Fruit fly (Drosophila melanogaster) whole organism, embryonic: ENCODE measurements around the gene Hexo2.

Experiments
- Asciz ChIP-seq: fragments of 200-800 bp; sonication (Bioruptor generic); optimal IDR thresholded peaks from 2 replicates; lab custom pipeline; 2017; ENCODE audit warnings: missing biosample characterization, mild to moderate bottlenecking, missing genetic modification characterization, missing genetic modification reagents
- Bgb ChIP-seq: fragments of 200-800 bp; sonication (Bioruptor generic); IDR thresholded peaks from 2 replicates; pipeline ENCODE4 v1.3.6; 2022; ENCODE audit warnings: missing biosample characterization, missing genetic modification characterization; ENCODE audit not compliant: partially characterized antibody
- BtbVII ChIP-seq: fragments of 200-800 bp; sonication (Bioruptor generic); optimal IDR thresholded peaks from 3 replicates; lab custom pipeline; 2017; ENCODE audit warnings: missing biosample characterization, mild to moderate bottlenecking, missing genetic modification characterization
- CG10321 ChIP-seq: fragments of 200-800 bp; sonication (Bioruptor generic); IDR thresholded peaks from 2 replicates; pipeline ENCODE4 v1.3.6; 2022; ENCODE audit warnings: missing biosample characterization, missing genetic modification characterization
- CG10565 ChIP-seq: fragments of 200-800 bp; sonication (Bioruptor generic); optimal IDR thresholded peaks from 3 replicates; lab custom pipeline; 2016; ENCODE audit warnings: missing biosample characterization, mild to moderate bottlenecking, missing genetic modification characterization
- CG11723 ChIP-seq: fragments of 200-800 bp; sonication (Bioruptor generic); optimal IDR thresholded peaks from 2 replicates; lab custom pipeline; 2017; ENCODE audit warnings: missing biosample characterization, mild to moderate bottlenecking, missing genetic modification characterization
- CG12104 ChIP-seq: fragments of 200-800 bp; sonication (Bioruptor generic); optimal IDR thresholded peaks from 3 replicates; lab custom pipeline; 2016; ENCODE audit warnings: missing biosample characterization, missing genetic modification characterization
- CG12744 ChIP-seq: fragments of 200-800 bp; sonication (Bioruptor generic); optimal IDR thresholded peaks from 2 replicates; lab custom pipeline; 2016; ENCODE audit warnings: missing biosample characterization, missing genetic modification characterization
- CG13123 ChIP-seq: fragments of 200-800 bp; sonication (Bioruptor generic); optimal IDR thresholded peaks from 2 replicates; lab custom pipeline; 2016; ENCODE audit warnings: missing biosample characterization, missing genetic modification characterization
- CG14014 ChIP-seq: fragments of 200-800 bp; sonication (Bioruptor generic); IDR thresholded peaks from 2 replicates; pipeline ENCODE4 v1.3.6; 2022; ENCODE audit warnings: missing biosample characterization, missing genetic modification characterization
- CG14050 ChIP-seq: fragments of 200-800 bp; sonication (Bioruptor generic); IDR thresholded peaks from 3 replicates; pipeline ENCODE4 v1.3.6; 2022; ENCODE audit warnings: missing biosample characterization, missing genetic modification characterization
- CG14441 ChIP-seq: fragments of 200-800 bp; sonication (Bioruptor generic); IDR thresholded peaks from 2 replicates; pipeline ENCODE4 v1.3.6; 2022; ENCODE audit warnings: missing biosample characterization, missing genetic modification characterization
- CG15011 ChIP-seq: fragments of 200-800 bp; sonication (Bioruptor generic); optimal IDR thresholded peaks from 3 replicates; lab custom pipeline; 2018; ENCODE audit warnings: missing biosample characterization, mild to moderate bottlenecking, missing genetic modification characterization
- CG17912 ChIP-seq: fragments of 200-800 bp; sonication (Bioruptor generic); optimal IDR thresholded peaks from 2 replicates; lab custom pipeline; 2018; ENCODE audit warnings: missing biosample characterization, mild to moderate bottlenecking, missing genetic modification characterization
- CG18011 ChIP-seq: fragments of 200-800 bp; sonication (Bioruptor generic); optimal IDR thresholded peaks from 2 replicates; lab custom pipeline; 2017; ENCODE audit warnings: missing biosample characterization, missing genetic modification characterization, mild to moderate bottlenecking, moderate library complexity, missing genotype
- CG18262 ChIP-seq: fragments of 200-800 bp; optimal IDR thresholded peaks from 3 replicates; lab custom pipeline; 2019; ENCODE audit warnings: missing biosample characterization, mild to moderate bottlenecking, missing genetic modification characterization, moderate library complexity
- CG2889 ChIP-seq: fragments of 200-800 bp; sonication (Bioruptor generic); IDR thresholded peaks from 3 replicates; pipeline ENCODE4 v1.3.6; 2022; ENCODE audit warnings: missing biosample characterization, missing genetic modification characterization
- CG30431 ChIP-seq: fragments of 200-800 bp; sonication (Bioruptor generic); optimal IDR thresholded peaks from 2 replicates; lab custom pipeline; 2017; ENCODE audit warnings: missing biosample characterization, missing genetic modification characterization
- CG32532 ChIP-seq: fragments of 200-800 bp; sonication (Bioruptor generic); IDR thresholded peaks from 2 replicates; pipeline ENCODE4 v1.3.6; 2022; ENCODE audit warnings: missing biosample characterization, missing genetic modification characterization
- CG34376 ChIP-seq: fragments of 200-800 bp; sonication (Bioruptor generic); optimal IDR thresholded peaks from 2 replicates; lab custom pipeline; 2018; ENCODE audit warnings: missing biosample characterization, mild to moderate bottlenecking, missing genetic modification characterization
- CG42726 ChIP-seq: fragments of 200-800 bp; sonication (Bioruptor generic); IDR thresholded peaks from 2 replicates; pipeline ENCODE4 v1.3.6; 2022; ENCODE audit warnings: missing biosample characterization, missing genetic modification characterization; ENCODE audit not compliant: partially characterized antibody
- CG4707 ChIP-seq: fragments of 200-800 bp; sonication (Bioruptor generic); optimal IDR thresholded peaks from 2 replicates; lab custom pipeline; 2018; ENCODE audit warnings: missing biosample characterization, mild to moderate bottlenecking, missing genetic modification characterization, moderate library complexity
- CG6854 ChIP-seq: fragments of 200-800 bp; sonication (Bioruptor generic); optimal IDR thresholded peaks from 3 replicates; lab custom pipeline; 2017; ENCODE audit warnings: missing biosample characterization, mild to moderate bottlenecking, missing genetic modification characterization
- CG7556 ChIP-seq: fragments of 200-800 bp; sonication (Bioruptor generic); optimal IDR thresholded peaks from 2 replicates; lab custom pipeline; 2017; ENCODE audit warnings: missing biosample characterization, mild to moderate bottlenecking, missing genetic modification characterization
- CG9727 ChIP-seq: fragments of 200-800 bp; sonication (Bioruptor generic); optimal IDR thresholded peaks from 3 replicates; lab custom pipeline; 2017; ENCODE audit warnings: missing biosample characterization, mild to moderate bottlenecking, missing genetic modification characterization
- Gsc ChIP-seq: fragments of 200-800 bp; sonication (Bioruptor generic); IDR thresholded peaks from 2 replicates; pipeline ENCODE4 v1.3.6; 2022; ENCODE audit warnings: missing biosample characterization, missing genetic modification characterization
- H15 ChIP-seq: fragments of 200-800 bp; sonication (Bioruptor generic); IDR thresholded peaks from 3 replicates; pipeline ENCODE4 v1.3.6; 2022; ENCODE audit warnings: missing biosample characterization, missing genetic modification characterization
- HmgZ ChIP-seq: fragments of 200-800 bp; sonication (Bioruptor generic); optimal IDR thresholded peaks from 2 replicates; lab custom pipeline; 2018; ENCODE audit warnings: missing biosample characterization, mild to moderate bottlenecking, missing genetic modification characterization
- Hr3 ChIP-seq: fragments of 200-800 bp; sonication (Bioruptor generic); optimal IDR thresholded peaks from 3 replicates; lab custom pipeline; 2016; ENCODE audit warnings: missing biosample characterization, missing genetic modification characterization
- Rfx ChIP-seq: fragments of 200-800 bp; sonication (Bioruptor generic); IDR thresholded peaks from 2 replicates; pipeline ENCODE4 v1.3.6; 2022; ENCODE audit warnings: missing biosample characterization, missing genetic modification characterization
- TFAM ChIP-seq: fragments of 200-800 bp; sonication (Bioruptor generic); optimal IDR thresholded peaks from 2 replicates; lab custom pipeline; 2017; ENCODE audit warnings: missing biosample characterization, missing genetic modification characterization, inconsistent platforms
- Vsx1 ChIP-seq: fragments of 200-800 bp; sonication (Bioruptor generic); optimal IDR thresholded peaks from 2 replicates; lab custom pipeline; 2017; ENCODE audit warnings: missing biosample characterization, mild to moderate bottlenecking, missing genetic modification characterization, missing genetic modification reagents
- Xrp1 ChIP-seq: fragments of 200-800 bp; sonication (Bioruptor generic); IDR thresholded peaks from 2 replicates; pipeline ENCODE4 v1.3.6; 2022; ENCODE audit warnings: missing biosample characterization, missing genetic modification characterization
- YL-1 ChIP-seq: fragments of 200-800 bp; sonication (Bioruptor generic); optimal IDR thresholded peaks from 3 replicates; lab custom pipeline; 2017; ENCODE audit warnings: missing biosample characterization, mild to moderate bottlenecking, missing genetic modification characterization
- ash1 ChIP-seq: fragments of 200-800 bp; sonication (Bioruptor generic); optimal IDR thresholded peaks from 2 replicates; lab custom pipeline; 2018; ENCODE audit warnings: missing biosample characterization, mild to moderate bottlenecking, missing genetic modification characterization
- bbx ChIP-seq: fragments of 200-800 bp; sonication (Bioruptor generic); IDR thresholded peaks from 2 replicates; pipeline ENCODE4 v1.3.6; 2022; ENCODE audit warnings: missing biosample characterization, missing genetic modification characterization; ENCODE audit not compliant: partially characterized antibody
- crol ChIP-seq: fragments of 200-800 bp; sonication (Bioruptor generic); IDR thresholded peaks from 2 replicates; pipeline ENCODE4 v1.3.6; 2022; ENCODE audit warnings: missing biosample characterization, missing genetic modification characterization
- dmrt11E ChIP-seq: fragments of 200-800 bp; sonication (Bioruptor generic); optimal IDR thresholded peaks from 3 replicates; lab custom pipeline; 2018; ENCODE audit warnings: missing biosample characterization, mild to moderate bottlenecking, missing genetic modification characterization, moderate library complexity
- ems ChIP-seq: fragments of 200-800 bp; sonication (Bioruptor generic); optimal IDR thresholded peaks from 3 replicates; lab custom pipeline; 2016; ENCODE audit warnings: missing biosample characterization, missing genetic modification characterization
- grau ChIP-seq: fragments of 200-800 bp; optimal IDR thresholded peaks from 3 replicates; lab custom pipeline; 2019; ENCODE audit warnings: missing biosample characterization, mild to moderate bottlenecking, missing genetic modification characterization, moderate library complexity
- lmd ChIP-seq: fragments of 200-800 bp; sonication (Bioruptor generic); IDR thresholded peaks from 2 replicates; pipeline ENCODE4 v1.3.6; 2022; ENCODE audit warnings: missing biosample characterization, missing genetic modification characterization
- luna ChIP-seq: fragments of 200-800 bp; sonication (Bioruptor generic); optimal IDR thresholded peaks from 2 replicates; lab custom pipeline; 2016; ENCODE audit warnings: missing biosample characterization, missing genetic modification characterization
- sens ChIP-seq: fragments of 200-800 bp; sonication (Bioruptor generic); peaks from one replicate; lab custom pipeline; 2016; ENCODE audit warnings: missing biosample characterization, missing genetic modification characterization
- seq ChIP-seq: fragments of 200-800 bp; sonication (Bioruptor generic); IDR thresholded peaks from 2 replicates; pipeline ENCODE4 v1.3.6; 2022; ENCODE audit warnings: missing biosample characterization, missing genetic modification characterization
- sim ChIP-seq: fragments of 200-800 bp; sonication (Bioruptor generic); IDR thresholded peaks from 2 replicates; pipeline ENCODE4 v1.3.6; 2022; ENCODE audit warnings: missing biosample characterization, missing genetic modification characterization
- sisA ChIP-seq: fragments of 200-800 bp; sonication (Bioruptor generic); IDR thresholded peaks from 2 replicates; pipeline ENCODE4 v1.3.6; 2022; ENCODE audit warnings: missing biosample characterization, missing genetic modification characterization
- so ChIP-seq: fragments of 200-800 bp; sonication (Bioruptor generic); IDR thresholded peaks from 3 replicates; pipeline ENCODE4 v1.3.6; 2022; ENCODE audit warnings: missing biosample characterization, missing genetic modification characterization
- tll ChIP-seq, 2 experiments: fragments of 200-800 bp in 1 of 2; fragments of >200 bp in 1 of 2; sonication (Bioruptor generic) in 1 of 2; optimal IDR thresholded peaks; 2 replicates each; lab custom pipeline; 2017 to 2019; ENCODE audit warnings: missing biosample characterization in 2 of 2, missing genetic modification characterization in 2 of 2, mild to moderate bottlenecking in 1 of 2, moderate library complexity in 1 of 2
- wor ChIP-seq: fragments of 200-800 bp; sonication (Bioruptor generic); IDR thresholded peaks from 2 replicates; pipeline ENCODE4 v1.3.6; 2022; ENCODE audit warnings: missing biosample characterization, missing genetic modification characterization
- zfh1 ChIP-seq: fragments of 200-800 bp; sonication (Bioruptor generic); IDR thresholded peaks from 3 replicates; pipeline ENCODE4 v1.3.6; 2022; ENCODE audit warnings: missing biosample characterization, missing genetic modification characterization
- zfh2 ChIP-seq: fragments of 200-800 bp; sonication (Bioruptor generic); optimal IDR thresholded peaks from 2 replicates; lab custom pipeline; 2016; ENCODE audit warnings: missing biosample characterization, missing genetic modification characterization

Gene Hexo2

DNA sequence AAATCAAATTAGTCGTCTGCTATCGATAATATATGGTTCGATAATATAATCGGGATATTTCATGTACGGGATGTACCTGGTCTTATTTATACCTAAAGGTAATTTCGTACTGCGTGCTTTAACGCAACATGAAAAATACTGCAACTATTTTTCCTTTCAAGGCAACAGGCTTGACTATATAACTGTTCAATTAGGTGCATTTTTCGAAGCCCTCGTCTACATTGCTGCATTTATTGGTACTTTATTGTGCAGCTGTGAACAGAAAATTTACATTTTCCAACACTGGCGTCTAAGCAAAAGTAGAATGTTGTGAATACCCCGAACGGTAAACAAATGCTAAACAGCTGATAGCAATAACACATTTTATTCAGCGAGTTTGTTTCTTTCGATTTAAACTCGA lies 19.4 kb upstream of the Hexo2 start, which contains the start of the genes Ppt1 and Ogg1 (continued):
- TF ChIP-seq sim (GFP tag; lab: Robert Waterston, UW) (no peak), CG10565 (GFP tag; lab: Kevin White, UChicago) (no peak), ash1 (GFP tag; lab: Kevin White, UChicago) (no peak), Gsc (GFP tag; lab: Robert Waterston, UW) (no peak), wor (GFP tag; lab: Robert Waterston, UW) (no peak), luna (no peak), CG32532 (GFP tag; lab: Robert Waterston, UW) (peak; percentile 56), CG18011 (peak; percentile 42), CG12744 (no peak), CG10321 (GFP tag; lab: Robert Waterston, UW) (no peak), zfh2 (GFP tag; lab: Kevin White, UChicago) (peak; percentile 75), Bgb (GFP tag; lab: Robert Waterston, UW) (peak; percentile 41), CG30431 (no peak), CG11723 (GFP tag; lab: Kevin White, UChicago) (no peak), CG4707 (GFP tag; lab: Kevin White, UChicago) (no peak), crol (no peak), zfh1 (peak; percentile 52; the same call in 2 of the 3 replicates), Asciz (GFP tag; lab: Kevin White, UChicago) (no peak), bbx (GFP tag; lab: Robert Waterston, UW) (peak; percentile 25; the same call in 1 of the 2 replicates), CG14441 (GFP tag; lab: Robert Waterston, UW) (peak; percentile 39; the same call in 1 of the 2 replicates), CG7556 (peak; percentile 11), CG6854 (no peak), seq (GFP tag; lab: Robert Waterston, UW) (no peak), CG17912 (GFP tag; lab: Kevin White, UChicago) (no peak), CG12104 (GFP tag; lab: Kevin White, UChicago) (no peak), CG15011 (no peak), sens (peak; percentile 92), grau (tag; lab: Kevin White, UChicago) (peak; percentile 56), CG14050 (GFP tag; lab: Robert Waterston, UW) (no peak), CG14014 (GFP tag; lab: Robert Waterston, UW) (peak; percentile 54; the same call in 1 of the 2 replicates), CG13123 (peak; percentile 43), TFAM (GFP tag; lab: Kevin White, UChicago) (no peak), BtbVII (GFP tag; lab: Kevin White, UChicago) (no peak), Vsx1 (GFP tag; lab: Kevin White, UChicago) (no peak), CG18262 (peak; percentile 34), dmrt11E (no peak), CG42726 (GFP tag; lab: Robert Waterston, UW) (no peak), YL-1 (GFP tag; lab: Kevin White, UChicago) (peak; percentile 45), lmd (GFP tag; lab: Robert Waterston, UW) (peak; percentile 34; the same call in 1 of the 2 replicates), so (peak; percentile 42; the same call in 1 of the 3 replicates), H15 (GFP tag; lab: Robert Waterston, UW) (no peak), ems (GFP tag; lab: Kevin White, UChicago) (peak; percentile 32), CG2889 (GFP tag; lab: Robert Waterston, UW) (no peak), Hr3 (GFP tag; lab: Kevin White, UChicago) (peak; percentile 36), CG34376 (GFP tag; lab: Kevin White, UChicago) (peak; percentile 48), Rfx (peak; percentile 71), CG9727 (GFP tag; lab: Kevin White, UChicago) (peak; percentile 34), Xrp1 (GFP tag; lab: Robert Waterston, UW) (peak; percentile 33; the same call in 1 of the 2 replicates), sisA (GFP tag; lab: Robert Waterston, UW) (no peak; the same call in 1 of the 2 replicates), HmgZ (tag; lab: Kevin White, UChicago) (peak; percentile 63), tll (GFP tag; optimal IDR thresholded peaks at IDR 0.05; lab: Kevin White, UChicago) (no peak)
